Fruit fly (Drosophila melanogaster) whole organism, wandering third instar larva: ENCODE data around the gene Sfp26Ad.

Experiments
- Hr78 ChIP-seq: fragments of >200 bp; optimal IDR thresholded peaks from 2 replicates; lab custom pipeline; 2017; ENCODE audit warnings: missing biosample characterization, missing genetic modification characterization
- Hr83 ChIP-seq: fragments of 200-300 bp; sonication (Bioruptor generic); optimal IDR thresholded peaks from 2 replicates; lab custom pipeline; 2016; ENCODE audit warnings: missing biosample characterization, mild to moderate bottlenecking, missing genetic modification characterization, moderate library complexity; ENCODE audit not compliant: poor library complexity, severe bottlenecking
- fru ChIP-seq: fragments of 200-800 bp; sonication (Bioruptor generic); optimal IDR thresholded peaks from 3 replicates; lab custom pipeline; 2016; ENCODE audit warnings: missing biosample characterization, mild to moderate bottlenecking, missing genetic modification characterization
- jim ChIP-seq: fragments of 175-275, 200-325 bp; sonication (Bioruptor generic); optimal IDR thresholded peaks from 2 replicates; lab custom pipeline; 2016; ENCODE audit warnings: missing biosample characterization, mild to moderate bottlenecking, missing genetic modification characterization

DNA sequence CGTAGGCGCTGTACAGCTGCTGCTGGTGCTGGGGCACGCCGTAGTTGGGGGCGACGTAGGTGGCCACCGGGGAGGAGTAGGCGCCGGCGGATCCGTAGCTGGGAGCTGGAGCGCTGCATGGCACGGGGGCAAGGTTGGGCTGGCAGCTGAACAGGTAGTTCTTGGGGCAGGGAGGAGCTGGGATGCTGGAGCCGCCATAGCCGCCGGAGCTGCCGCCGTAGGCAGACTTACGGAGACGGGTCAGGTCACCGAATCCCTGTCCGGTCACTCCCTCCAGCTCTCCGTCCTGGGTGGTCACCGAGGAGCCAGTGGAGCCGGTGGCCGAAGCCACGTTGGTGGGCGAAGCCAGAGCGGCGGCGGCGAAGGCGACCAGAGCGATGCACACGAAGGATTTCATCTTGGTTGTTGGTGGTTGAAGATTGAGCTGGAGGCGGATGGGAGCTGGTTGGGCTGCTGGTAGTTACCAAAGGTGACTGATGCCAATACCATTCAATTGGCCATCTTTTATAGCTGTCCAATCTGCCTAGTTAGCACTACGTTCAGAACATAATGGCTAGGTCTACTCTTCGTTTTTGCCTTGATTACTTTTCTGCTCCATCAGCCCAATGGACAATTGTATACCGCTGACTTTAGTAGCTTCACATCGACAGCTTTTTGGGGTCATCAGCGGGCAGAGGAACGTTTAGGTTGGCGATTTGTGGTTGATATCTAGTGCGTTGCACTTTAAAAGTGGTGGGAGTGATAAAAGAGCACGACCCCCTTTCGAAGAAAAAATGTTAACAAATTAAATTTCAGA, 17.0 kb upstream of the Sfp26Ad start, which contains the start of gene Vm26Aa:
- no peak for TF ChIP-seq fru (GFP tag; lab: Kevin White, UChicago)
- no peak for TF ChIP-seq Hr83 (GFP tag; lab: Kevin White, UChicago)
- no peak for TF ChIP-seq Hr78
- TF ChIP-seq jim: no peak
